Worm (Caenorhabditis elegans): Measurements from ENCODE around the gene egl-4.

DNA sequence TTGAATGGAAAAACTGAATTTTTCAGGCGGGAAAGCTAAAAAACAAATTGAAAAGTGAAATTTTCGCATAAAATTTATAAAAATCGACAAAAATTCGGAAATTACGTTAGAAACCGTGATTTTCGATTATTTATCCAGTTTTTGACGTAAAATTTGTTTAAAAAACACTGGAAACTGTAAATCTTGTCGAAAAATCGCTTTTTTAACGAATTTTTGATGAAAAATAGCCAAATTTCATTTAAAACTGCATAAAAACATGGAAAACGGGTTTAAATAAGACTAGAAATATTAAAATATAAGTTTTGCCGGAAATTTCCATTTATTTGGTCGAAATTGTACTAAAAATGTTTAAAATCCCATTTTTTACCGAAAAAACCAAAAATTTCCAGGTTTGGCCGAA, 76.3 kb downstream of the egl-4 start:
- TF ChIP-seq ces-1 (GFP tag; optimal IDR thresholded peaks at IDR 0.05) (no peak), elt-1 (tag; optimal IDR thresholded peaks at IDR 0.05; ENCODE audit: borderline replicate concordance, insufficient read depth) (no peak), lin-13 (tag; optimal IDR thresholded peaks at IDR 0.05) (no peak), nhr-12 (tag; optimal IDR thresholded peaks at IDR 0.05) (no peak), ztf-11 (tag; optimal IDR thresholded peaks at IDR 0.05) (no peak), mab-5 (tag; optimal IDR thresholded peaks at IDR 0.05) (no peak), blmp-1 (tag; optimal IDR thresholded peaks at IDR 0.05) (no peak), unc-39 (tag; optimal IDR thresholded peaks at IDR 0.05) (no peak), lin-32 (GFP tag; optimal IDR thresholded peaks at IDR 0.05) (no peak), sptf-1 (tag; optimal IDR thresholded peaks at IDR 0.05) (no peak), unc-62 (GFP tag; optimal IDR thresholded peaks at IDR 0.05) (no peak), ceh-39 (tag; optimal IDR thresholded peaks at IDR 0.05) (no peak)

All from whole organism, mixed stage, embryonic.